Fruit fly (Drosophila melanogaster) whole organism, embryonic: ENCODE results near the gene CG13053.

ENCODE experiments used
- Ada2b ChIP-seq: fragments of 200-800 bp; sonication (Bioruptor generic); IDR thresholded peaks from 2 replicates; pipeline ENCODE4 v1.3.6; 2022; ENCODE audit warnings: missing biosample characterization, missing genetic modification characterization
- CG10274 ChIP-seq: fragments of 200-800 bp; sonication (Bioruptor generic); optimal IDR thresholded peaks from 3 replicates; lab custom pipeline; 2017; ENCODE audit warnings: missing biosample characterization, mild to moderate bottlenecking, missing genetic modification characterization
- CG10366 ChIP-seq: fragments of 200-800 bp; sonication (Bioruptor generic); IDR thresholded peaks from 2 replicates; pipeline ENCODE4 v1.3.6; 2022; ENCODE audit warnings: missing biosample characterization, missing genetic modification characterization
- CG10462 ChIP-seq: fragments of 200-800 bp; sonication (Bioruptor generic); optimal IDR thresholded peaks from 2 replicates; lab custom pipeline; 2016; ENCODE audit warnings: missing biosample characterization, missing genetic modification characterization
- CG10979 ChIP-seq: fragments of 200-800 bp; sonication (Bioruptor generic); optimal IDR thresholded peaks from 2 replicates; lab custom pipeline; 2018; ENCODE audit warnings: missing biosample characterization, mild to moderate bottlenecking, missing genetic modification characterization, moderate library complexity
- CG11504 ChIP-seq: fragments of 200-800 bp; sonication (Bioruptor generic); optimal IDR thresholded peaks from 3 replicates; lab custom pipeline; 2019; ENCODE audit warnings: missing biosample characterization, mild to moderate bottlenecking, missing genetic modification characterization, moderate library complexity
- CG12236 ChIP-seq: fragments of 200-800 bp; sonication (Bioruptor generic); optimal IDR thresholded peaks from 2 replicates; lab custom pipeline; 2016; ENCODE audit warnings: missing biosample characterization, missing genetic modification characterization
- CG12942 ChIP-seq: fragments of 200-800 bp; sonication (Bioruptor generic); optimal IDR thresholded peaks from 3 replicates; lab custom pipeline; 2016; ENCODE audit warnings: missing biosample characterization, missing genetic modification characterization
- CG13424 ChIP-seq: fragments of 200-800 bp; sonication (Bioruptor generic); optimal IDR thresholded peaks from 2 replicates; lab custom pipeline; 2019; ENCODE audit warnings: missing biosample characterization, mild to moderate bottlenecking, missing genetic modification characterization, moderate library complexity
- CG2678 ChIP-seq: fragments of 200-800 bp; sonication (Bioruptor generic); optimal IDR thresholded peaks from 3 replicates; lab custom pipeline; 2019; ENCODE audit warnings: missing biosample characterization, mild to moderate bottlenecking, missing genetic modification characterization, moderate library complexity
- CG33213 ChIP-seq: fragments of 200-800 bp; sonication (Bioruptor generic); optimal IDR thresholded peaks from 3 replicates; lab custom pipeline; 2016; ENCODE audit warnings: missing biosample characterization, missing genetic modification characterization
- CG34224 ChIP-seq: fragments of 200-800 bp; sonication (Bioruptor generic); IDR thresholded peaks from 3 replicates; pipeline ENCODE4 v1.3.6; 2022; ENCODE audit warnings: missing biosample characterization, missing genetic modification characterization; ENCODE audit not compliant: partially characterized antibody
- CG6813 ChIP-seq: fragments of 200-800 bp; sonication (Bioruptor generic); optimal IDR thresholded peaks from 2 replicates; lab custom pipeline; 2017; ENCODE audit warnings: missing biosample characterization, missing genetic modification characterization, mild to moderate bottlenecking, moderate library complexity, missing genetic modification reagents
- CG7963 ChIP-seq: fragments of 200-800 bp; sonication (Bioruptor generic); IDR thresholded peaks from 3 replicates; pipeline ENCODE4 v1.3.6; 2022; ENCODE audit warnings: missing biosample characterization, missing genetic modification characterization; ENCODE audit not compliant: partially characterized antibody
- CG8478 ChIP-seq: fragments of >200 bp; optimal IDR thresholded peaks from 2 replicates; lab custom pipeline; 2018
- CG9932 ChIP-seq: fragments of 200-800 bp; sonication (Bioruptor generic); IDR thresholded peaks from 2 replicates; pipeline ENCODE4 v1.3.6; 2022; ENCODE audit warnings: missing biosample characterization, missing genetic modification characterization
- CTCF ChIP-seq: fragments of 200-800 bp; sonication (Bioruptor generic); optimal IDR thresholded peaks from 2 replicates; lab custom pipeline; 2017; ENCODE audit warnings: missing biosample characterization, mild to moderate bottlenecking, missing genetic modification characterization, moderate library complexity
- D ChIP-seq, 2 experiments: fragments of 200-800 bp in 1 of 2; fragments of >200 bp in 1 of 2; sonication (Bioruptor generic) in 1 of 2; optimal IDR thresholded peaks; 2 replicates in 1 of 2; 3 replicates in 1 of 2; lab custom pipeline; 2017; ENCODE audit warnings: mild to moderate bottlenecking in 1 of 2, missing biosample characterization in 1 of 2, missing genetic modification characterization in 1 of 2, missing genetic modification reagents in 1 of 2
- E2f1 ChIP-seq: fragments of 200-800 bp; sonication (Bioruptor generic); IDR thresholded peaks from 2 replicates; pipeline ENCODE4 v1.3.6; 2022; ENCODE audit warnings: missing biosample characterization, missing genetic modification characterization
- E2f2 ChIP-seq: fragments of 200-800 bp; sonication (Bioruptor generic); IDR thresholded peaks from 2 replicates; pipeline ENCODE4 v1.3.6; 2022; ENCODE audit warnings: missing biosample characterization, missing genetic modification characterization
- Eip74EF ChIP-seq, 2 experiments: fragments of 200-800 bp in 1 of 2; fragments of >200 bp in 1 of 2; sonication (Bioruptor generic) in 1 of 2; optimal IDR thresholded peaks; 2 replicates each; lab custom pipeline; 2017 to 2019; ENCODE audit warnings: missing biosample characterization in 2 of 2, missing genetic modification characterization in 2 of 2, mild to moderate bottlenecking in 1 of 2, moderate library complexity in 1 of 2
- HLHmδ ChIP-seq: fragments of 200-800 bp; sonication (Bioruptor generic); optimal IDR thresholded peaks from 2 replicates; lab custom pipeline; 2018; ENCODE audit warnings: missing biosample characterization, mild to moderate bottlenecking, missing genetic modification characterization, moderate library complexity
- Hr3 ChIP-seq: fragments of 200-800 bp; sonication (Bioruptor generic); optimal IDR thresholded peaks from 3 replicates; lab custom pipeline; 2016; ENCODE audit warnings: missing biosample characterization, missing genetic modification characterization
- Kr ChIP-seq: fragments of 200-800 bp; sonication (Bioruptor generic); optimal IDR thresholded peaks from 2 replicates; lab custom pipeline; 2017; ENCODE audit warnings: missing biosample characterization, mild to moderate bottlenecking, missing genetic modification characterization
- MESR4 ChIP-seq: fragments of 200-800 bp; sonication (Bioruptor generic); optimal IDR thresholded peaks from 2 replicates; lab custom pipeline; 2018; ENCODE audit warnings: missing biosample characterization, mild to moderate bottlenecking, missing genetic modification characterization, moderate library complexity
- Mad ChIP-seq: fragments of 200-800 bp; sonication (Bioruptor generic); optimal IDR thresholded peaks from 2 replicates; lab custom pipeline; 2016; ENCODE audit warnings: missing biosample characterization, missing genetic modification characterization
- Mes4 ChIP-seq: fragments of 200-800 bp; sonication (Bioruptor generic); optimal IDR thresholded peaks from 2 replicates; lab custom pipeline; 2016; ENCODE audit warnings: missing biosample characterization, missing genetic modification characterization
- Ravus ChIP-seq: fragments of 200-800 bp; sonication (Bioruptor generic); IDR thresholded peaks from 2 replicates; pipeline ENCODE4 v1.3.6; 2022; ENCODE audit warnings: missing biosample characterization, missing genetic modification characterization
- Trl ChIP-seq, 3 experiments: fragments of >200 bp in 2 of 3; fragments of 200-800 bp in 1 of 3; sonication (Bioruptor generic) in 1 of 3; optimal IDR thresholded peaks; 2 replicates in 1 of 3; 3 replicates in 2 of 3; lab custom pipeline; 2016 to 2017; ENCODE audit warnings: missing biosample characterization in 1 of 3, missing genetic modification characterization in 1 of 3
- abd-A ChIP-seq: fragments of 200-800 bp; sonication (Bioruptor generic); optimal IDR thresholded peaks from 3 replicates; lab custom pipeline; 2019; ENCODE audit warnings: missing biosample characterization, mild to moderate bottlenecking, missing genetic modification characterization, moderate library complexity
- bigmax ChIP-seq: fragments of 200-800 bp; sonication (Bioruptor generic); optimal IDR thresholded peaks from 2 replicates; lab custom pipeline; 2018; ENCODE audit warnings: missing biosample characterization, mild to moderate bottlenecking, missing genetic modification characterization
- caup ChIP-seq: fragments of 200-800 bp; sonication (Bioruptor generic); optimal IDR thresholded peaks from 3 replicates; lab custom pipeline; 2017; ENCODE audit warnings: missing biosample characterization, mild to moderate bottlenecking, missing genetic modification characterization, moderate library complexity; ENCODE audit not compliant: severe bottlenecking
- ems ChIP-seq: fragments of 200-800 bp; sonication (Bioruptor generic); optimal IDR thresholded peaks from 3 replicates; lab custom pipeline; 2016; ENCODE audit warnings: missing biosample characterization, missing genetic modification characterization
- fd102C ChIP-seq: fragments of 200-800 bp; sonication (Bioruptor generic); optimal IDR thresholded peaks from 2 replicates; lab custom pipeline; 2018; ENCODE audit warnings: missing biosample characterization, mild to moderate bottlenecking, missing genetic modification characterization, moderate library complexity
- h ChIP-seq: fragments of >200 bp; optimal IDR thresholded peaks from 2 replicates; lab custom pipeline; 2017
- hkb ChIP-seq, 2 experiments: fragments of 200-800 bp in 1 of 2; fragments of >200 bp in 1 of 2; sonication (Bioruptor generic) in 1 of 2; IDR thresholded peaks in 1 of 2; optimal IDR thresholded peaks in 1 of 2; 2 replicates each; pipeline versions ENCODE4 v1.3.6 to Lab custom; 2017 to 2022; ENCODE audit warnings: missing biosample characterization in 1 of 2, missing genetic modification characterization in 1 of 2
- ind ChIP-seq: fragments of 200-800 bp; sonication (Bioruptor generic); optimal IDR thresholded peaks from 3 replicates; lab custom pipeline; 2016; ENCODE audit warnings: missing biosample characterization, missing genetic modification characterization
- lbe ChIP-seq: fragments of 200-800 bp; sonication (Bioruptor generic); optimal IDR thresholded peaks from 2 replicates; lab custom pipeline; 2016; ENCODE audit warnings: missing biosample characterization, mild to moderate bottlenecking, missing genetic modification characterization
- lmd ChIP-seq: fragments of 200-800 bp; sonication (Bioruptor generic); IDR thresholded peaks from 2 replicates; pipeline ENCODE4 v1.3.6; 2022; ENCODE audit warnings: missing biosample characterization, missing genetic modification characterization
- p53 ChIP-seq: fragments of 200-800 bp; sonication (Bioruptor generic); optimal IDR thresholded peaks from 2 replicates; lab custom pipeline; 2016; ENCODE audit warnings: missing biosample characterization, missing genetic modification characterization
- psq ChIP-seq: fragments of 200-800 bp; sonication (Bioruptor generic); optimal IDR thresholded peaks from 2 replicates; lab custom pipeline; 2017; ENCODE audit warnings: missing biosample characterization, missing genetic modification characterization
- sc ChIP-seq, 3 experiments: fragments of >200 bp in 2 of 3; fragments of 200-800 bp in 1 of 3; sonication (Bioruptor generic) in 1 of 3; optimal IDR thresholded peaks; 2 replicates in 2 of 3; 3 replicates in 1 of 3; lab custom pipeline; 2017; ENCODE audit warnings: mild to moderate bottlenecking in 1 of 3, missing biosample characterization in 1 of 3, missing genetic modification characterization in 1 of 3, missing genetic modification reagents in 1 of 3
- slbo ChIP-seq: fragments of 200-800 bp; sonication (Bioruptor generic); IDR thresholded peaks from 2 replicates; pipeline ENCODE4 v1.3.6; 2022; ENCODE audit warnings: missing biosample characterization, missing genetic modification characterization
- so ChIP-seq: fragments of 200-800 bp; sonication (Bioruptor generic); IDR thresholded peaks from 3 replicates; pipeline ENCODE4 v1.3.6; 2022; ENCODE audit warnings: missing biosample characterization, missing genetic modification characterization
- sqz ChIP-seq: fragments of 200-800 bp; sonication (Bioruptor generic); optimal IDR thresholded peaks from 3 replicates; lab custom pipeline; 2018; ENCODE audit warnings: missing biosample characterization, mild to moderate bottlenecking, missing genetic modification characterization
- tna ChIP-seq: fragments of 200-800 bp; sonication (Bioruptor generic); IDR thresholded peaks from 2 replicates; pipeline ENCODE4 v1.3.6; 2022; ENCODE audit warnings: missing biosample characterization, missing genetic modification characterization; ENCODE audit not compliant: partially characterized antibody
- trh ChIP-seq: fragments of 200-800 bp; sonication (Bioruptor generic); optimal IDR thresholded peaks from 2 replicates; lab custom pipeline; 2016; ENCODE audit warnings: missing biosample characterization, missing genetic modification characterization
- vvl ChIP-seq: fragments of 200-800 bp; sonication (Bioruptor generic); IDR thresholded peaks from 2 replicates; pipeline ENCODE4 v1.3.6; 2022; ENCODE audit warnings: missing biosample characterization, missing genetic modification characterization
- wor ChIP-seq: fragments of 200-800 bp; sonication (Bioruptor generic); IDR thresholded peaks from 2 replicates; pipeline ENCODE4 v1.3.6; 2022; ENCODE audit warnings: missing biosample characterization, missing genetic modification characterization

Gene CG13053

dm6 chr3L:16228659-16229205, 30.8 kb downstream of the CG13053 start, which contains the start of gene Tmx3 (continued):
- no peak for TF ChIP-seq bigmax (GFP tag; lab: Kevin White, UChicago)
- no peak for TF ChIP-seq tna (GFP tag; lab: Robert Waterston, UW)
- peak; percentile 93 for TF ChIP-seq Hr3 (GFP tag; lab: Kevin White, UChicago)
- peak; percentile 82 for TF ChIP-seq ind
- no peak for TF ChIP-seq hkb (optimal IDR thresholded peaks at IDR 0.05; lab: Kevin White, UChicago)
- TF ChIP-seq hkb (GFP tag; IDR thresholded peaks at IDR 0.05; lab: Robert Waterston, UW) = peak; percentile 84
- TF ChIP-seq Ravus = peak; percentile 70
- no peak for TF ChIP-seq CTCF (GFP tag; lab: Kevin White, UChicago)
- peak; percentile 73 for TF ChIP-seq E2f2 (GFP tag; lab: Robert Waterston, UW)
- no peak for TF ChIP-seq MESR4
- TF ChIP-seq Kr (GFP tag; lab: Kevin White, UChicago) = no peak
- no peak for TF ChIP-seq CG34224 (GFP tag; lab: Robert Waterston, UW)
- no peak for TF ChIP-seq CG7963 (GFP tag; lab: Robert Waterston, UW)
- no peak for TF ChIP-seq sqz
- no peak for TF ChIP-seq CG8478 (lab: Kevin White, UChicago)
- no peak for TF ChIP-seq CG12236 (GFP tag; lab: Kevin White, UChicago)
- TF ChIP-seq lmd (GFP tag; lab: Robert Waterston, UW) = peak; percentile 93
- no peak for TF ChIP-seq CG10274 (GFP tag; lab: Kevin White, UChicago)
- TF ChIP-seq CG12942 (GFP tag; lab: Kevin White, UChicago) = peak; percentile 89
- no peak for TF ChIP-seq HLHmδ (GFP tag; lab: Kevin White, UChicago)
- TF ChIP-seq trh (GFP tag; lab: Kevin White, UChicago) = peak; percentile 77
- TF ChIP-seq CG11504 (tag; lab: Kevin White, UChicago) = peak; percentile 91
- TF ChIP-seq Mad (GFP tag; lab: Kevin White, UChicago) = peak; percentile 36
- TF ChIP-seq CG13424 (tag; lab: Kevin White, UChicago) = peak; percentile 92
- TF ChIP-seq wor (GFP tag; lab: Robert Waterston, UW) = peak; percentile 79
- peak; percentile 46 for TF ChIP-seq CG6813 (GFP tag; lab: Kevin White, UChicago)
- peak; percentile 62 for TF ChIP-seq caup (GFP tag; lab: Kevin White, UChicago)
- peak; percentile 64 for TF ChIP-seq lbe
- TF ChIP-seq abd-A (tag; lab: Kevin White, UChicago) = no peak
- TF ChIP-seq D (optimal IDR thresholded peaks at IDR 0.05; lab: Kevin White, UChicago) = no peak
- peak; percentile 68 for TF ChIP-seq D (GFP tag; optimal IDR thresholded peaks at IDR 0.05; lab: Kevin White, UChicago)
- TF ChIP-seq so (GFP tag; lab: Robert Waterston, UW) = peak; percentile 77; the same call in 2 of the 3 replicates
- no peak for TF ChIP-seq Trl (optimal IDR thresholded peaks at IDR 0.05; lab: Kevin White, UChicago)
- TF ChIP-seq Trl (GFP tag; optimal IDR thresholded peaks at IDR 0.05; lab: Kevin White, UChicago) = peak; percentile 52
- no peak for TF ChIP-seq p53 (GFP tag; lab: Kevin White, UChicago)
- peak; percentile 79 for TF ChIP-seq CG10979 (tag; lab: Kevin White, UChicago)
- TF ChIP-seq Eip74EF (GFP tag; optimal IDR thresholded peaks at IDR 0.05; lab: Kevin White, UChicago) = no peak
- TF ChIP-seq Ada2b (GFP tag; lab: Robert Waterston, UW) = peak; percentile 68
- TF ChIP-seq CG10366 (GFP tag; lab: Robert Waterston, UW) = peak; percentile 91
- no peak for TF ChIP-seq sc (optimal IDR thresholded peaks at IDR 0.05; lab: Kevin White, UChicago)
- TF ChIP-seq sc (GFP tag; optimal IDR thresholded peaks at IDR 0.05; lab: Kevin White, UChicago) = peak; percentile 74
- TF ChIP-seq psq = peak; percentile 58
- TF ChIP-seq CG10462 (GFP tag; lab: Kevin White, UChicago) = peak; percentile 65
- peak; percentile 95 for TF ChIP-seq vvl (GFP tag; lab: Robert Waterston, UW)
- no peak for TF ChIP-seq Mes4 (GFP tag; lab: Kevin White, UChicago)
- TF ChIP-seq h (lab: Kevin White, UChicago) = no peak
- TF ChIP-seq CG9932 (GFP tag; lab: Robert Waterston, UW) = peak; percentile 96
- peak; percentile 92 for TF ChIP-seq E2f1 (GFP tag; lab: Robert Waterston, UW)
- TF ChIP-seq slbo (GFP tag; lab: Robert Waterston, UW) = peak; percentile 96
- TF ChIP-seq fd102C (GFP tag; lab: Kevin White, UChicago) = no peak
- peak; percentile 41 for TF ChIP-seq CG33213
- peak; percentile 92 for TF ChIP-seq CG2678 (tag; lab: Kevin White, UChicago)
- TF ChIP-seq ems (GFP tag; lab: Kevin White, UChicago) = peak; percentile 57
